Worm (Caenorhabditis elegans) whole organism, L4 larva: Measurements from ENCODE around the gene samp-1.

Experiments used
- D1046.2 ChIP-seq: fragments of 200-800 bp; sonication (Bioruptor generic); IDR thresholded peaks from 2 replicates; pipeline ENCODE4 v1.3.6; 2022; ENCODE audit warnings: missing genetic modification characterization, missing compliant biosample characterization
- R02D3.7 ChIP-seq: fragments of 150-350 bp; sonication (generic microtip); optimal IDR thresholded peaks from 3 replicates; lab custom pipeline; 2014; ENCODE audit warnings: missing biosample characterization, missing genetic modification characterization
- T26A8.4 ChIP-seq: fragments of 200-800 bp; sonication (Bioruptor generic); IDR thresholded peaks from 2 replicates; pipeline ENCODE4 v1.3.6; 2022; ENCODE audit warnings: missing genetic modification characterization, missing compliant biosample characterization
- Y48G9A.11 ChIP-seq: fragments of 200-800 bp; sonication (Bioruptor generic); IDR thresholded peaks from 2 replicates; pipeline ENCODE4 v1.3.6; 2022; ENCODE audit warnings: missing genetic modification reagents, missing genetic modification characterization, missing compliant biosample characterization
- Y5F2A.4 ChIP-seq: fragments of 200-800 bp; sonication (Bioruptor generic); optimal IDR thresholded peaks from 2 replicates; lab custom pipeline; 2018; ENCODE audit warnings: mild to moderate bottlenecking, missing genetic modification characterization, missing compliant biosample characterization
- aha-1 ChIP-seq: fragments of 150-350 bp; peaks from one replicate; lab custom pipeline; 2014; ENCODE audit warnings: missing biosample characterization, missing genetic modification characterization
- aly-2 ChIP-seq: sonication (generic microtip); optimal IDR thresholded peaks from 2 replicates; lab custom pipeline; 2018; ENCODE audit warnings: missing biosample characterization, missing genetic modification characterization
- ama-1 ChIP-seq: fragments of 150-350 bp; optimal IDR thresholded peaks from 2 replicates; lab custom pipeline; 2014; ENCODE audit warnings: inconsistent platforms, mixed read lengths
- ceh-32 ChIP-seq: sonication (generic microtip); optimal IDR thresholded peaks from 2 replicates; lab custom pipeline; 2016; ENCODE audit warnings: mild to moderate bottlenecking, missing genetic modification characterization, missing compliant biosample characterization; ENCODE audit not compliant: poor library complexity
- daf-12 ChIP-seq: fragments of 150-350 bp; optimal IDR thresholded peaks from 2 replicates; lab custom pipeline; 2014; ENCODE audit warnings: missing biosample characterization, missing genetic modification reagents, missing genetic modification characterization
- daf-16 ChIP-seq, 3 experiments: sonication (generic microtip); optimal IDR thresholded peaks; 2 replicates each; lab custom pipeline; 2016 to 2017; ENCODE audit warnings: missing genetic modification characterization in 3 of 3, missing genetic modification reagents in 3 of 3, mild to moderate bottlenecking in 2 of 3, missing compliant biosample characterization in 2 of 3, missing biosample characterization in 1 of 3, moderate library complexity in 1 of 3
- daf-19 ChIP-seq: fragments of 200-800 bp; sonication (Bioruptor generic); conservative IDR thresholded peaks from 2 replicates; pipeline ENCODE4 v1.3.6; 2022; ENCODE audit warnings: missing genetic modification characterization, missing compliant biosample characterization
- gei-8 ChIP-seq: fragments of 200-800 bp; sonication (Bioruptor generic); optimal IDR thresholded peaks from 2 replicates; lab custom pipeline; 2018; ENCODE audit warnings: mild to moderate bottlenecking, missing genetic modification characterization, missing compliant biosample characterization
- hif-1 ChIP-seq, 2 experiments: sonication (generic microtip); optimal IDR thresholded peaks; 2 replicates each; lab custom pipeline; 2016 to 2017; ENCODE audit warnings: missing compliant biosample characterization in 2 of 2, missing genetic modification characterization in 2 of 2, missing genetic modification reagents in 2 of 2, missing genotype in 2 of 2, mild to moderate bottlenecking in 1 of 2
- hlh-11 ChIP-seq: fragments of 200-800 bp; sonication (Bioruptor generic); optimal IDR thresholded peaks from 2 replicates; lab custom pipeline; 2018; ENCODE audit warnings: mild to moderate bottlenecking, missing genetic modification characterization, missing compliant biosample characterization
- jun-1 ChIP-seq: fragments of 150-350 bp; optimal IDR thresholded peaks from 2 replicates; lab custom pipeline; 2014; ENCODE audit warnings: missing biosample characterization, missing genetic modification reagents, missing genetic modification characterization
- lim-7 ChIP-seq: fragments of 200-800 bp; sonication (Bioruptor generic); IDR thresholded peaks from 2 replicates; pipeline ENCODE4 v1.3.6; 2022; ENCODE audit warnings: missing genetic modification characterization, missing compliant biosample characterization
- lin-13 ChIP-seq: fragments of 150-350 bp; optimal IDR thresholded peaks from 2 replicates; lab custom pipeline; 2014; ENCODE audit warnings: missing biosample characterization, missing genetic modification reagents, missing genetic modification characterization
- lin-39 ChIP-seq: fragments of 150-350 bp; optimal IDR thresholded peaks from 2 replicates; lab custom pipeline; 2014; ENCODE audit warnings: missing biosample characterization, missing genetic modification reagents, missing genetic modification characterization
- lsy-2 ChIP-seq, 2 experiments: fragments of 150-350 bp in 1 of 2; sonication (generic microtip) in 1 of 2; optimal IDR thresholded peaks; 2 replicates each; lab custom pipeline; 2014 to 2017; ENCODE audit warnings: missing biosample characterization in 2 of 2, missing genetic modification characterization in 2 of 2
- madf-5 ChIP-seq, 2 experiments: fragments of 200-800 bp; sonication (Bioruptor generic); IDR thresholded peaks; 2 replicates each; pipeline ENCODE4 v1.3.6; 2022; ENCODE audit warnings: missing compliant biosample characterization in 2 of 2, missing genetic modification characterization in 2 of 2
- madf-9 ChIP-seq: fragments of 200-800 bp; sonication (Bioruptor generic); conservative IDR thresholded peaks from 2 replicates; pipeline ENCODE4 v1.3.6; 2022; ENCODE audit warnings: missing genetic modification reagents, missing genetic modification characterization, missing compliant biosample characterization
- mes-2 ChIP-seq: sonication (generic microtip); optimal IDR thresholded peaks from 2 replicates; lab custom pipeline; 2016; ENCODE audit warnings: missing genotype, mild to moderate bottlenecking, missing genetic modification characterization, missing compliant biosample characterization; ENCODE audit not compliant: poor library complexity, severe bottlenecking
- mxl-2 ChIP-seq: fragments of 200-800 bp; sonication (Bioruptor generic); conservative IDR thresholded peaks from 2 replicates; pipeline ENCODE4 v1.3.6; 2022; ENCODE audit warnings: missing genetic modification reagents, missing genetic modification characterization, missing compliant biosample characterization
- nhr-102 ChIP-seq: sonication (generic microtip); optimal IDR thresholded peaks from 2 replicates; lab custom pipeline; 2016; ENCODE audit warnings: mild to moderate bottlenecking, missing genetic modification characterization, moderate library complexity, missing compliant biosample characterization
- nhr-42 ChIP-seq: fragments of 200-800 bp; sonication (Bioruptor generic); IDR thresholded peaks from 2 replicates; pipeline ENCODE4 v1.3.6; 2022; ENCODE audit warnings: missing genetic modification characterization, missing compliant biosample characterization
- nhr-48 ChIP-seq: sonication (generic microtip); optimal IDR thresholded peaks from 2 replicates; lab custom pipeline; 2016; ENCODE audit warnings: mild to moderate bottlenecking, missing genetic modification characterization, missing compliant biosample characterization
- pha-4 ChIP-seq, 2 experiments: fragments of 150-350 bp in 1 of 2; fragments of 200-800 bp in 1 of 2; sonication (Bioruptor generic) in 1 of 2; IDR thresholded peaks in 1 of 2; optimal IDR thresholded peaks in 1 of 2; 2 replicates each; pipeline versions ENCODE4 v1.3.6 to Lab custom; 2014 to 2022; ENCODE audit warnings: missing genetic modification characterization in 2 of 2, missing genetic modification reagents in 2 of 2, missing biosample characterization in 1 of 2, missing compliant biosample characterization in 1 of 2
- set-16 ChIP-seq: fragments of 200-800 bp; sonication (Bioruptor generic); IDR thresholded peaks from 2 replicates; pipeline ENCODE4 v1.3.6; 2022; ENCODE audit warnings: missing genetic modification reagents, missing genetic modification characterization, missing compliant biosample characterization
- snpc-1.2 ChIP-seq: fragments of 200-800 bp; sonication (Bioruptor generic); IDR thresholded peaks from 2 replicates; pipeline ENCODE4 v1.3.6; 2022; ENCODE audit warnings: missing genetic modification reagents, missing genetic modification characterization, missing compliant biosample characterization
- spr-1 ChIP-seq: sonication (generic microtip); optimal IDR thresholded peaks from 2 replicates; lab custom pipeline; 2016; ENCODE audit warnings: mild to moderate bottlenecking, missing genetic modification characterization, missing compliant biosample characterization
- spr-3 ChIP-seq: fragments of 200-800 bp; sonication (Bioruptor generic); optimal IDR thresholded peaks from 2 replicates; lab custom pipeline; 2018; ENCODE audit warnings: mild to moderate bottlenecking, missing genetic modification characterization, missing compliant biosample characterization
- unc-62 ChIP-seq, 3 experiments: fragments of 150-350 bp in 1 of 3; sonication (generic microtip); optimal IDR thresholded peaks in 2 of 3; peaks in 1 of 3; 1 replicate in 1 of 3; 2 replicates in 2 of 3; lab custom pipeline; 2014 to 2017; ENCODE audit warnings: missing biosample characterization in 3 of 3, missing genetic modification characterization in 3 of 3, missing genetic modification reagents in 3 of 3, missing genotype in 1 of 3
- vab-7 ChIP-seq: fragments of 200-800 bp; sonication (Bioruptor generic); IDR thresholded peaks from 2 replicates; pipeline ENCODE4 v1.3.6; 2022; ENCODE audit warnings: missing genetic modification reagents, missing genetic modification characterization, missing compliant biosample characterization
- zag-1 ChIP-seq: fragments of 150-350 bp; optimal IDR thresholded peaks from 2 replicates; lab custom pipeline; 2014; ENCODE audit warnings: missing biosample characterization, missing genetic modification characterization
- zfp-3 ChIP-seq: fragments of 200-800 bp; sonication (Bioruptor generic); conservative IDR thresholded peaks from 2 replicates; pipeline ENCODE4 v1.3.6; 2022; ENCODE audit warnings: missing genetic modification reagents, missing genetic modification characterization, missing compliant biosample characterization

samp-1 gene

DNA sequence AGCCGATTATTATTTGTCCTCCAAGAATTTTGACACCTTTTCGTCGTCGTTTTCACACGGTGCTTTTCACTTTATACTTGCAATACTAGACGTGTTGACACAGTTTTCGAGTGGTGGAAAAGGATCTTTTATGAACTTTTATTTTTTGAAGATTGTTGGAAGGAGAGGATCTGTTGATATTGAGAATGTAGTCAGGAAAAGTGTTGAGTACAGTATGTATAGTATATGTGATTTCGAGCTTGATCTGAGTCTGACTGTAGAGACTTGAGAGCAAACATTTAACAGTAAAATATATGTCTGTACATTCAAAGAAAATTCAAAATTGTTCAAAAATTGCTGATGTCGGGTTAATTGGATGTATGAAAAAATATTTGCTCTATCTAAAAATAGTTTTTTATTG is 33.5 kb downstream of the samp-1 start:
- TF ChIP-seq zag-1 (tag; lab: Kevin White, UChicago) (no peak), T26A8.4 (peak; percentile 64; the same call in 1 of the 2 replicates)
- TF ChIP-seq, all 104 proteins: peak for 1

DNA sequence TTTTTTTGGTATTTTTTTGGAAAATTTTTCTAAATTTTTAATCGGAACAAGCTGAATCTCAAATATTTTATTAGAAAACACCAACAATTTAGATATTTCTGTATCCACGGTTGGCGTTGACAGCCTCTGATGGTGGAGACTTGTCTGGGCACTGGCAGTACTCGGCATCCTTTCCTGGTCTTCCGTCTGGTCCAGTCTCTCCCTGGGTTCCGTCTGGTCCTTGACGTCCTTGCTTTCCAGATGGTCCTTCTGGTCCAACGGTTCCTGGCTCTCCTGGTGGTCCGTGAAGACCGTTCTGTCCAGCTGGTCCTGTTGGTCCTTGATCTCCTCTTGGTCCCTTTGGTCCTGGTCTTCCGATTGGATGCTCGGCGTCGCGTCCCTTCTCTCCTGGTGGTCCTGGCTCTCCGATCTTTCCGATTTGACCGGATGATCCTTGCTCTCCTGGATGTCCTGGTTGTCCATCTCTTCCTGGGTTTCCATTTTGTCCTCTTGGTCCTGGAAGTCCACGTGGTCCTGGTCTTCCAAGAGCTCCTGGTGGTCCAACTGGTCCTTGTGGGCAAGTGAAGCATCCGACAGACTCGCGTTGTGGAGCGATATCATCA is 34.0 kb downstream of the samp-1 start:
- TF ChIP-seq vab-7 (GFP tag; lab: Robert Waterston, UW) (no peak), spr-3 (GFP tag; lab: Kevin White, UChicago) (peak; percentile 3), hif-1 (tag; optimal IDR thresholded peaks at IDR 0.05; lab: Kevin White, UChicago) (no peak), mxl-2 (GFP tag; lab: Robert Waterston, UW) (0 out of 2 replicates have a peak, but pooled peaks have one; percentile 5), set-16 (peak; percentile 85), lin-39 (no peak), aha-1 (tag; lab: Kevin White, UChicago) (peak; percentile 91)

ce11 chrII:11337497-11338040 is 34.9 kb downstream of the samp-1 start, which contains the start of gene sqt-1:
Gene sqt-1 (minus strand): TSS chrII:11337837.
- peak; percentile 57 for TF ChIP-seq T26A8.4
- peak; percentile 23 for TF ChIP-seq hlh-11 (tag; lab: Kevin White, UChicago)
- TF ChIP-seq ama-1 (lab: Kevin White, UChicago) = peak; percentile 20
- no peak for TF ChIP-seq D1046.2 (GFP tag; lab: Robert Waterston, UW)
- no peak for TF ChIP-seq aly-2 (tag; lab: Kevin White, UChicago)
- no peak for TF ChIP-seq Y48G9A.11
- TF ChIP-seq jun-1 = no peak
- TF ChIP-seq daf-19 = no peak
- TF ChIP-seq Y5F2A.4 (GFP tag; lab: Kevin White, UChicago) = no peak
- peak; percentile 38 for TF ChIP-seq spr-1 (tag; lab: Kevin White, UChicago)
- no peak for TF ChIP-seq nhr-42 (GFP tag; lab: Robert Waterston, UW)
- no peak for TF ChIP-seq ceh-32 (tag; lab: Kevin White, UChicago)
- no peak for TF ChIP-seq unc-62 (GFP tag; optimal IDR thresholded peaks at IDR 0.05 in 1 of 2; lab: Kevin White, UChicago)
- TF ChIP-seq unc-62 (tag; optimal IDR thresholded peaks at IDR 0.05; lab: Kevin White, UChicago) = no peak
- TF ChIP-seq daf-12 (tag; lab: Kevin White, UChicago) = no peak
- TF ChIP-seq, all 104 proteins: peak for 4

DNA sequence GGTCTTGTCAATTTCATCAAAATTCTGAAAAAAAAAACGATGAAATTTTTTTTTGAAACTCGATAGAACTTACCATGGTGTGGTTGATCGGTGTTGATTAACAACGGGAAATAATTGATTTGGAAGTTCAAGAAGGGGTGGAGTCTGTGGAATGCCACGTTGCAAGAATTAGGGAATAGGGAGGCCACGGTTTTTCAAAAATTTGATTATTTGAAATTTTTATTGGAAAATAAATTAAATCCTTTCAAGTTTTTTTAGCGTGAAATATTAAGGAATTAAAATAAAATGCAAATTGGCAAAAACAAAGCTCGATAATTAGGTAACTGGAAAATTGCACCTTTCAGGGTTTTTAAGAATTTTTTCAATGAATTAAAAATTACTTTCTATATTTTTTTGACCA is 36.8 kb downstream of the samp-1 start, which contains the start of gene rmd-3:
Gene rmd-3 (minus strand): TSS at position 101 of the 400 bp plus-strand sequence.
- TF ChIP-seq lsy-2 (tag; optimal IDR thresholded peaks at IDR 0.05; lab: Kevin White, UChicago) (no peak), madf-5 (GFP tag; IDR thresholded peaks at IDR 0.05; lab: Robert Waterston, UW) (no peak), snpc-1.2 (GFP tag; lab: Robert Waterston, UW) (no peak)

DNA sequence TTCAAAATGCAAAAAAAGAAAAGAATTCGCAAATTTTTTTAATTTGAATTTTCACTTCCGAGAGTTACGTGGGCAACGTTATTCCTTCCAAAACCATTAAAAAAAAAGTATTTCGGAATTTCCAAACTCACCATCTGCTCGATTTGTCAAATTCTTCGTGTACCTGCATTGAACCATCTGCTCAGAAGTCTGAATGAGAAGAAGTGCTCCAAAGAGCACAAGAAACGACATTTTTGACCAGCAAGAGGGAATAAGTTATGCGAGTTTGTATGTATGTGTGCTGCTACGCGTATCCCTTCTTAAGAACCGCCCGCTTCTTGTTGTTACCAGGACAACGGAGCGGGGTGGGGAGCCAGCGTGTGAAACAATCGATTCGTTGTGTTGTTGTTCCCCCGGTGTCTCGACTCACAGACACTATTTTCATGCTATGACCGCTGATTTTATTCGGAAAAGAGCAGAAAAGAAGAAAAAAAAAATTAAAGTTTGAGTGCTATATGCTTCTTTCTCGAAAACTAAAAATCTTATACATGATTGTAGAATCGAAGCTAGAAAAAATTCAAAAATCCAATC is 40.7 kb downstream of the samp-1 start, which contains the start of gene lgc-20:
Gene lgc-20 (minus strand): TSS at position 311 of the 570 bp plus-strand sequence.
- no peak for TF ChIP-seq lim-7 (GFP tag; lab: Robert Waterston, UW)
- TF ChIP-seq madf-9 (GFP tag; lab: Robert Waterston, UW) = no peak
- TF ChIP-seq nhr-48 (tag; lab: Kevin White, UChicago) = no peak
- TF ChIP-seq snpc-1.2 (GFP tag; lab: Robert Waterston, UW) = no peak
- TF ChIP-seq zfp-3 (GFP tag; lab: Robert Waterston, UW) = no peak
- no peak for TF ChIP-seq lin-13 (GFP tag; lab: Kevin White, UChicago)
- no peak for TF ChIP-seq daf-16 (GFP tag; optimal IDR thresholded peaks at IDR 0.05; lab: Kevin White, UChicago)
- peak; percentile 20 for TF ChIP-seq daf-16 (tag; optimal IDR thresholded peaks at IDR 0.05; lab: Kevin White, UChicago)
- TF ChIP-seq unc-62 (GFP tag; optimal IDR thresholded peaks at IDR 0.05 in 1 of 2; lab: Kevin White, UChicago) = peak in 1 of 2 experiments; percentile 51
- TF ChIP-seq unc-62 (tag; optimal IDR thresholded peaks at IDR 0.05; lab: Kevin White, UChicago) = no peak
- no peak for TF ChIP-seq nhr-102 (tag; lab: Kevin White, UChicago)
- TF ChIP-seq gei-8 (GFP tag; lab: Kevin White, UChicago) = no peak
- TF ChIP-seq daf-19 = 0 out of 2 replicates have a peak, but pooled peaks have one; percentile 75
- TF ChIP-seq pha-4 (GFP tag; IDR thresholded peaks at IDR 0.05; lab: Robert Waterston, UW) = no peak
- no peak for TF ChIP-seq pha-4 (tag; optimal IDR thresholded peaks at IDR 0.05; lab: Kevin White, UChicago)
- peak; percentile 37 for TF ChIP-seq aha-1 (tag; lab: Kevin White, UChicago)
- no peak for TF ChIP-seq R02D3.7 (tag; lab: Kevin White, UChicago)
- TF ChIP-seq mes-2 (tag; lab: Kevin White, UChicago) = no peak
